Worm (Caenorhabditis elegans) whole organism, young adult: ENCODE data around the gene elpc-4.

Source experiments
- ama-1 ChIP-seq, 3 experiments: fragments of 150-350 bp in 1 of 3; sonication (generic microtip) in 2 of 3; optimal IDR thresholded peaks; 2 replicates each; lab custom pipeline; 2014 to 2018; ENCODE audit warnings: missing biosample characterization in 2 of 3, missing genetic modification characterization in 2 of 3, missing genetic modification reagents in 2 of 3
- athp-1 ChIP-seq: sonication (generic microtip); optimal IDR thresholded peaks from 2 replicates; lab custom pipeline; 2017; ENCODE audit warnings: mild to moderate bottlenecking, missing genetic modification characterization, missing compliant biosample characterization
- ets-4 ChIP-seq: fragments of 200-800 bp; sonication (Bioruptor generic); optimal IDR thresholded peaks from 2 replicates; lab custom pipeline; 2018; ENCODE audit warnings: mild to moderate bottlenecking, missing genetic modification characterization, missing compliant biosample characterization
- lsl-1 ChIP-seq: fragments of 200-800 bp; sonication (Bioruptor generic); optimal IDR thresholded peaks from 2 replicates; lab custom pipeline; 2018; ENCODE audit warnings: mild to moderate bottlenecking, missing genetic modification characterization, moderate library complexity, missing compliant biosample characterization
- madf-6 ChIP-seq: fragments of 200-800 bp; sonication (Bioruptor generic); IDR thresholded peaks from 2 replicates; pipeline ENCODE4 v1.3.6; 2022; ENCODE audit warnings: missing genetic modification reagents, missing genetic modification characterization, missing compliant biosample characterization
- snpc-1.1 ChIP-seq: sonication (generic microtip); optimal IDR thresholded peaks from 2 replicates; lab custom pipeline; 2017; ENCODE audit warnings: missing genetic modification characterization, mild to moderate bottlenecking, missing compliant biosample characterization, antibody characterized with exemption, moderate library complexity, missing genotype, missing genetic modification reagents; ENCODE audit not compliant: insufficient read depth
- ztf-28 ChIP-seq: fragments of 200-800 bp; sonication (Bioruptor generic); IDR thresholded peaks from 2 replicates; pipeline ENCODE4 v1.3.6; 2022; ENCODE audit warnings: missing genetic modification reagents, missing genetic modification characterization, missing compliant biosample characterization
- ztf-6 ChIP-seq: fragments of 200-800 bp; sonication (Bioruptor generic); IDR thresholded peaks from 2 replicates; pipeline ENCODE4 v1.3.6; 2022; ENCODE audit warnings: missing genetic modification reagents, missing genetic modification characterization, missing compliant biosample characterization

ce11 chrIV:8030099-8030498 is 13.3 kb downstream of the elpc-4 start:
- TF ChIP-seq madf-6 (GFP tag; lab: Robert Waterston, UW) = no peak
- TF ChIP-seq ets-4 (GFP tag; lab: Kevin White, UChicago) = no peak
- no peak for TF ChIP-seq snpc-1.1 (tag; lab: Kevin White, UChicago)
- TF ChIP-seq ama-1 (optimal IDR thresholded peaks at IDR 0.05; lab: Kevin White, UChicago) = no peak
- no peak for TF ChIP-seq ama-1 (GFP tag; optimal IDR thresholded peaks at IDR 0.05; lab: Kevin White, UChicago)
- TF ChIP-seq ztf-6 (GFP tag; lab: Robert Waterston, UW) = no peak
- no peak for TF ChIP-seq lsl-1
- TF ChIP-seq athp-1 (tag; lab: Kevin White, UChicago) = no peak
- no peak for TF ChIP-seq ztf-28 (GFP tag; lab: Robert Waterston, UW)
